Fruit fly (Drosophila melanogaster): ENCODE results near the gene Plzf.

dm6 chr2L:12028102-12028501, 20.6 kb downstream of the Plzf start:
- TF ChIP-seq Sox102F (GFP tag; optimal IDR thresholded peaks at IDR 0.05) = no peak
- TF ChIP-seq CG11902 (GFP tag; optimal IDR thresholded peaks at IDR 0.05) = no peak

Data from whole organism, prepupa.